Worm (Caenorhabditis elegans): Measurements from ENCODE around the gene syp-1.

- TF ChIP-seq sea-1 (GFP tag; conservative IDR thresholded peaks at IDR 0.05) (no peak), ama-1 (optimal IDR thresholded peaks at IDR 0.05) (no peak), tbx-11 (GFP tag; IDR thresholded peaks at IDR 0.05) (no peak), flt-1 (GFP tag; IDR thresholded peaks at IDR 0.05) (no peak), aly-1 (tag; optimal IDR thresholded peaks at IDR 0.05) (no peak)
These were observed 42.7 kb upstream of the syp-1 start for ce11 chrV:16361350-16361749.

All from whole organism, early embryonic.